Worm (Caenorhabditis elegans) whole organism, late embryonic: ENCODE data around the gene mrpl-1.

Experiments
- C38D4.7 ChIP-seq: fragments of 200-800 bp; sonication (Bioruptor generic); optimal IDR thresholded peaks from 2 replicates; lab custom pipeline; 2018; ENCODE audit warnings: mild to moderate bottlenecking, missing genetic modification characterization, moderate library complexity, missing compliant biosample characterization
- K02D7.2 ChIP-seq: sonication (generic microtip); optimal IDR thresholded peaks from 2 replicates; lab custom pipeline; 2017; ENCODE audit warnings: mild to moderate bottlenecking, missing genetic modification characterization, missing compliant biosample characterization
- Y22D7AL.16 ChIP-seq: sonication (generic microtip); optimal IDR thresholded peaks from 2 replicates; lab custom pipeline; 2016; ENCODE audit warnings: missing genetic modification characterization, missing compliant biosample characterization
- ama-1 ChIP-seq: fragments of 150-350 bp; optimal IDR thresholded peaks from 2 replicates; lab custom pipeline; 2014
- ceh-14 ChIP-seq: sonication (generic microtip); optimal IDR thresholded peaks from 2 replicates; lab custom pipeline; 2016; ENCODE audit warnings: missing genotype, missing genetic modification characterization, missing compliant biosample characterization
- ceh-18 ChIP-seq: sonication (generic microtip); optimal IDR thresholded peaks from 2 replicates; lab custom pipeline; 2016; ENCODE audit warnings: missing genetic modification characterization, missing compliant biosample characterization
- ceh-2 ChIP-seq: sonication (generic microtip); optimal IDR thresholded peaks from 2 replicates; lab custom pipeline; 2016; ENCODE audit warnings: missing genotype, missing genetic modification characterization, missing compliant biosample characterization
- ceh-24 ChIP-seq: sonication (generic microtip); optimal IDR thresholded peaks from 2 replicates; lab custom pipeline; 2016; ENCODE audit warnings: mild to moderate bottlenecking, missing genetic modification characterization, missing compliant biosample characterization
- ceh-31 ChIP-seq: sonication (generic microtip); optimal IDR thresholded peaks from 2 replicates; lab custom pipeline; 2016; ENCODE audit warnings: missing genetic modification characterization, missing compliant biosample characterization
- ceh-45 ChIP-seq: fragments of 200-800 bp; sonication (Bioruptor generic); IDR thresholded peaks from 2 replicates; pipeline ENCODE4 v1.3.6; 2022; ENCODE audit warnings: missing genetic modification reagents, missing genetic modification characterization, missing compliant biosample characterization
- ceh-6 ChIP-seq: fragments of 200-800 bp; sonication (Bioruptor generic); optimal IDR thresholded peaks from 2 replicates; lab custom pipeline; 2018; ENCODE audit warnings: mild to moderate bottlenecking, missing genetic modification characterization, missing compliant biosample characterization
- ceh-9 ChIP-seq: sonication (generic microtip); optimal IDR thresholded peaks from 2 replicates; lab custom pipeline; 2016; ENCODE audit warnings: mild to moderate bottlenecking, missing genetic modification characterization, inconsistent platforms, missing compliant biosample characterization
- dmd-4 ChIP-seq: sonication (generic microtip); optimal IDR thresholded peaks from 2 replicates; lab custom pipeline; 2016; ENCODE audit warnings: borderline replicate concordance, missing genetic modification characterization, missing compliant biosample characterization
- elt-2 ChIP-seq: sonication (generic microtip); optimal IDR thresholded peaks from 2 replicates; lab custom pipeline; 2016; ENCODE audit warnings: missing genetic modification reagents, missing genetic modification characterization, missing compliant biosample characterization
- elt-4 ChIP-seq: sonication (generic microtip); optimal IDR thresholded peaks from 2 replicates; lab custom pipeline; 2016; ENCODE audit warnings: missing genetic modification characterization, missing compliant biosample characterization
- ets-4 ChIP-seq: sonication (generic microtip); optimal IDR thresholded peaks from 2 replicates; lab custom pipeline; 2016; ENCODE audit warnings: missing genetic modification characterization, missing compliant biosample characterization
- fax-1 ChIP-seq: sonication (generic microtip); optimal IDR thresholded peaks from 2 replicates; lab custom pipeline; 2016; ENCODE audit warnings: missing genotype, missing genetic modification characterization, missing compliant biosample characterization
- gmeb-2 ChIP-seq: sonication (generic microtip); optimal IDR thresholded peaks from 2 replicates; lab custom pipeline; 2016; ENCODE audit warnings: missing genetic modification characterization, inconsistent platforms, missing compliant biosample characterization
- hlh-13 ChIP-seq: fragments of 200-800 bp; sonication (Bioruptor generic); optimal IDR thresholded peaks from 2 replicates; lab custom pipeline; 2018; ENCODE audit warnings: mild to moderate bottlenecking, missing genetic modification characterization, missing compliant biosample characterization
- hlh-15 ChIP-seq: sonication (generic microtip); optimal IDR thresholded peaks from 2 replicates; lab custom pipeline; 2016; ENCODE audit warnings: missing genetic modification characterization, missing compliant biosample characterization
- hlh-30 ChIP-seq: sonication (generic microtip); optimal IDR thresholded peaks from 2 replicates; lab custom pipeline; 2017; ENCODE audit warnings: antibody characterized with exemption, missing genetic modification characterization, missing compliant biosample characterization; ENCODE audit not compliant: insufficient read depth
- hlh-6 ChIP-seq: sonication (generic microtip); optimal IDR thresholded peaks from 2 replicates; lab custom pipeline; 2016; ENCODE audit warnings: missing genotype, missing genetic modification characterization, missing compliant biosample characterization
- lin-11 ChIP-seq: fragments of 200-800 bp; sonication (Bioruptor generic); optimal IDR thresholded peaks from 2 replicates; lab custom pipeline; 2018; ENCODE audit warnings: mild to moderate bottlenecking, missing genetic modification characterization, missing compliant biosample characterization
- madf-2 ChIP-seq: sonication (generic microtip); optimal IDR thresholded peaks from 2 replicates; lab custom pipeline; 2017; ENCODE audit warnings: missing genetic modification characterization, missing compliant biosample characterization
- mec-3 ChIP-seq: sonication (generic microtip); optimal IDR thresholded peaks from 2 replicates; lab custom pipeline; 2016; ENCODE audit warnings: borderline replicate concordance, missing genetic modification characterization, missing compliant biosample characterization
- nfya-1 ChIP-seq: sonication (generic microtip); optimal IDR thresholded peaks from 2 replicates; lab custom pipeline; 2017; ENCODE audit warnings: missing genetic modification characterization, mild to moderate bottlenecking, missing compliant biosample characterization, antibody characterized with exemption, moderate library complexity
- nhr-232 ChIP-seq: sonication (generic microtip); optimal IDR thresholded peaks from 2 replicates; lab custom pipeline; 2016; ENCODE audit warnings: missing genetic modification characterization, missing compliant biosample characterization
- npax-4 ChIP-seq: sonication (generic microtip); optimal IDR thresholded peaks from 2 replicates; lab custom pipeline; 2016; ENCODE audit warnings: missing genetic modification characterization, missing compliant biosample characterization
- pat-9 ChIP-seq: fragments of 200-800 bp; sonication (Bioruptor generic); optimal IDR thresholded peaks from 2 replicates; lab custom pipeline; 2018; ENCODE audit warnings: mild to moderate bottlenecking, missing genetic modification characterization, moderate library complexity, missing compliant biosample characterization
- pax-1 ChIP-seq: fragments of 150-350 bp; optimal IDR thresholded peaks from 2 replicates; lab custom pipeline; 2014; ENCODE audit warnings: missing biosample characterization, missing genetic modification characterization
- ref-2 ChIP-seq: sonication (generic microtip); optimal IDR thresholded peaks from 2 replicates; lab custom pipeline; 2016; ENCODE audit warnings: missing genetic modification characterization, missing compliant biosample characterization
- sox-4 ChIP-seq: sonication (generic microtip); optimal IDR thresholded peaks from 2 replicates; lab custom pipeline; 2017; ENCODE audit warnings: mild to moderate bottlenecking, missing genetic modification characterization, inconsistent platforms, missing compliant biosample characterization
- tbx-2 ChIP-seq: sonication (generic microtip); optimal IDR thresholded peaks from 2 replicates; lab custom pipeline; 2016; ENCODE audit warnings: missing genetic modification characterization, missing compliant biosample characterization
- tbx-7 ChIP-seq: sonication (generic microtip); optimal IDR thresholded peaks from 2 replicates; lab custom pipeline; 2016; ENCODE audit warnings: missing genotype, missing genetic modification characterization, missing compliant biosample characterization
- unc-55 ChIP-seq: sonication (generic microtip); optimal IDR thresholded peaks from 2 replicates; lab custom pipeline; 2017; ENCODE audit warnings: missing biosample characterization, missing genetic modification reagents, missing genetic modification characterization
- unc-86 ChIP-seq: sonication (generic microtip); optimal IDR thresholded peaks from 2 replicates; lab custom pipeline; 2016; ENCODE audit warnings: missing genetic modification characterization, missing compliant biosample characterization
- zip-5 ChIP-seq: sonication (generic microtip); optimal IDR thresholded peaks from 2 replicates; lab custom pipeline; 2016; ENCODE audit warnings: missing genetic modification characterization, missing compliant biosample characterization

The mrpl-1 gene

ce11 chrIV:7712252-7712651, 2.8 kb upstream of the mrpl-1 start:
- TF ChIP-seq dmd-4 (tag; lab: Kevin White, UChicago) (no peak), ceh-45 (GFP tag; lab: Robert Waterston, UW) (no peak), unc-55 (GFP tag; lab: Kevin White, UChicago) (no peak), nhr-232 (no peak), hlh-30 (no peak)

ce11 chrIV:7710824-7711223, 1.3 kb upstream of the mrpl-1 start, which contains the start of gene nhr-8:
TSS of gene nhr-8 (plus strand) at chrIV:7710983.
- TF ChIP-seq elt-2 (tag; lab: Kevin White, UChicago) (peak; percentile 89), hlh-15 (no peak), nhr-232 (no peak), Y22D7AL.16 (no peak), ceh-45 (GFP tag; lab: Robert Waterston, UW) (no peak), hlh-6 (tag; lab: Kevin White, UChicago) (no peak), ceh-18 (tag; lab: Kevin White, UChicago) (no peak)

ce11 chrIV:7706805-7707204, 2.7 kb downstream of the mrpl-1 start, which contains the start of gene F33D4.4:
TSS of gene F33D4.4 (minus strand) at chrIV:7706905.
- TF ChIP-seq zip-5 (tag; lab: Kevin White, UChicago) (no peak), tbx-2 (tag; lab: Kevin White, UChicago) (no peak), tbx-7 (tag; lab: Kevin White, UChicago) (no peak), gmeb-2 (no peak), ets-4 (tag; lab: Kevin White, UChicago) (no peak), hlh-15 (no peak), pax-1 (no peak), npax-4 (no peak), fax-1 (no peak), mec-3 (no peak), sox-4 (no peak), unc-86 (no peak), C38D4.7 (GFP tag; lab: Kevin White, UChicago) (no peak), elt-4 (tag; lab: Kevin White, UChicago) (no peak), ceh-14 (tag; lab: Kevin White, UChicago) (no peak), ceh-6 (GFP tag; lab: Kevin White, UChicago) (no peak), nfya-1 (tag; lab: Kevin White, UChicago) (no peak), K02D7.2 (no peak), ref-2 (no peak), lin-11 (tag; lab: Kevin White, UChicago) (no peak)

- no peak for TF ChIP-seq tbx-7 (tag; lab: Kevin White, UChicago)
- no peak for TF ChIP-seq hlh-13
- TF ChIP-seq ceh-31, result no peak
- TF ChIP-seq ceh-9 (tag; lab: Kevin White, UChicago), result no peak
- no peak for TF ChIP-seq hlh-6 (tag; lab: Kevin White, UChicago)
- TF ChIP-seq ets-4 (tag; lab: Kevin White, UChicago), result no peak
- no peak for TF ChIP-seq hlh-30
- no peak for TF ChIP-seq ama-1 (lab: Kevin White, UChicago)
- TF ChIP-seq ceh-14 (tag; lab: Kevin White, UChicago), result no peak
- TF ChIP-seq mec-3, result no peak
- no peak for TF ChIP-seq sox-4
Measured at ce11 chrIV:7698320-7698719, 11.2 kb downstream of the mrpl-1 start, which contains the start of gene flp-13. TSS of gene flp-13 (minus strand) at chrIV:7698420.

- TF ChIP-seq ceh-2 (no peak), ceh-24 (tag; lab: Kevin White, UChicago) (no peak), ceh-18 (tag; lab: Kevin White, UChicago) (no peak), madf-2 (tag; lab: Kevin White, UChicago) (no peak), pat-9 (tag; lab: Kevin White, UChicago) (no peak)
- TF ChIP-seq, all 69 proteins: peak for 0
Measured at ce11 chrIV:7692451-7692850, 17.1 kb downstream of the mrpl-1 start.
